Worm (Caenorhabditis elegans): ENCODE data around the gene C13E3.1.

Gene C13E3.1

ce11 chrX:8846447-8847237, 46.3 kb upstream of the C13E3.1 start, which contains the start of gene C28G1.10 (continued):
- TF ChIP-seq B0261.1 (tag; optimal IDR thresholded peaks at IDR 0.05), result peak; percentile 76
- TF ChIP-seq hlh-26 (GFP tag; conservative IDR thresholded peaks at IDR 0.05), result no peak
- no peak for TF ChIP-seq ccch-3 (GFP tag; optimal IDR thresholded peaks at IDR 0.05)
- no peak for TF ChIP-seq F37B4.10 (GFP tag; IDR thresholded peaks at IDR 0.05)
- TF ChIP-seq tbp1 (GFP tag; optimal IDR thresholded peaks at IDR 0.05), result peak; percentile 85
- 0 out of 2 replicates have a peak, but pooled peaks have one; percentile 15 for TF ChIP-seq lag-1 (GFP tag; IDR thresholded peaks at IDR 0.05)
- peak; percentile 62; the same call in 1 of the 2 replicates for TF ChIP-seq egl-44 (GFP tag; IDR thresholded peaks at IDR 0.05)
- no peak for TF ChIP-seq efl-1 (GFP tag; optimal IDR thresholded peaks at IDR 0.05)
- peak; percentile 18 for TF ChIP-seq ztf-18 (tag; optimal IDR thresholded peaks at IDR 0.05)
- no peak for TF ChIP-seq egrh-3 (GFP tag; IDR thresholded peaks at IDR 0.05)
- no peak for TF ChIP-seq nhr-179 (tag; optimal IDR thresholded peaks at IDR 0.05)
- peak; percentile 17 to 24 for TF ChIP-seq rec-8 (tag; optimal IDR thresholded peaks at IDR 0.05)
- TF ChIP-seq dpff-1 (tag; optimal IDR thresholded peaks at IDR 0.05), result no peak
- TF ChIP-seq hmg-20 (GFP tag; IDR thresholded peaks at IDR 0.05), result no peak
- TF ChIP-seq nfya-1 (tag; optimal IDR thresholded peaks at IDR 0.05; ENCODE audit: borderline replicate concordance, insufficient read depth), result no peak
- no peak for TF ChIP-seq snpc-1.1 (tag; optimal IDR thresholded peaks at IDR 0.05; ENCODE audit: insufficient read depth)
- TF ChIP-seq cebp-1 (GFP tag; IDR thresholded peaks at IDR 0.05), result peak; percentile 15; the same call in 1 of the 2 replicates
- no peak for TF ChIP-seq cebp-1 (tag; optimal IDR thresholded peaks at IDR 0.05)
- TF ChIP-seq ceh-27 (GFP tag; optimal IDR thresholded peaks at IDR 0.05), result no peak
- TF ChIP-seq pha-4 (tag; optimal IDR thresholded peaks at IDR 0.05), result no peak
- TF ChIP-seq madf-8 (GFP tag; conservative IDR thresholded peaks at IDR 0.05), result no peak
- TF ChIP-seq lin-26 (GFP tag; IDR thresholded peaks at IDR 0.05), result peak; percentile 89
- no peak for TF ChIP-seq athp-1 (tag; optimal IDR thresholded peaks at IDR 0.05)
- TF ChIP-seq lin-54 (GFP tag; optimal IDR thresholded peaks at IDR 0.05), result no peak
- TF ChIP-seq gei-17 (GFP tag; optimal IDR thresholded peaks at IDR 0.05), result no peak
- TF ChIP-seq mel-28 (tag; optimal IDR thresholded peaks at IDR 0.05; ENCODE audit: borderline replicate concordance), result no peak
- TF ChIP-seq sptf-2 (GFP tag; optimal IDR thresholded peaks at IDR 0.05), result no peak
- TF ChIP-seq unc-130 (GFP tag; optimal IDR thresholded peaks at IDR 0.05), result no peak
- TF ChIP-seq F39B2.1 (GFP tag; IDR thresholded peaks at IDR 0.05), result no peak
- no peak for TF ChIP-seq F22D6.2 (tag; optimal IDR thresholded peaks at IDR 0.05)
- TF ChIP-seq Y53F4B.3 (GFP tag; IDR thresholded peaks at IDR 0.05), result peak; percentile 29
- no peak for TF ChIP-seq sea-2 (GFP tag; IDR thresholded peaks at IDR 0.05)
- TF ChIP-seq lsy-27 (tag; optimal IDR thresholded peaks at IDR 0.05; ENCODE audit: borderline replicate concordance, insufficient read depth), result no peak
- no peak for TF ChIP-seq ceh-79 (tag; optimal IDR thresholded peaks at IDR 0.05)
- no peak for TF ChIP-seq F57A8.1 (GFP tag; optimal IDR thresholded peaks at IDR 0.05)
- no peak for TF ChIP-seq C17E4.6 (GFP tag; IDR thresholded peaks at IDR 0.05)
- peak; percentile 53; the same call in 1 of the 2 replicates for TF ChIP-seq nfyb-1 (GFP tag; IDR thresholded peaks at IDR 0.05)
- peak; percentile 45 for TF ChIP-seq zim-3 (tag; optimal IDR thresholded peaks at IDR 0.05)
- TF ChIP-seq unc-62 (GFP tag; optimal IDR thresholded peaks at IDR 0.05), result no peak
- TF ChIP-seq nhr-27 (tag; optimal IDR thresholded peaks at IDR 0.05), result no peak
- no peak for TF ChIP-seq F55B11.4 (tag; optimal IDR thresholded peaks at IDR 0.05; ENCODE audit: borderline replicate concordance, insufficient read depth)
- no peak for TF ChIP-seq F57C9.4 (tag; optimal IDR thresholded peaks at IDR 0.05)
- peak; percentile 63 for TF ChIP-seq hmg-1.2 (GFP tag; IDR thresholded peaks at IDR 0.05)
- TF ChIP-seq lsl-1 (GFP tag; optimal IDR thresholded peaks at IDR 0.05), result no peak
- TF ChIP-seq akir-1 (GFP tag; optimal IDR thresholded peaks at IDR 0.05), result no peak
- TF ChIP-seq madf-10 (tag; optimal IDR thresholded peaks at IDR 0.05), result no peak
- peak; percentile 23 for TF ChIP-seq lin-40 (tag; optimal IDR thresholded peaks at IDR 0.05)

Data from whole organism, young adult.